Worm (Caenorhabditis elegans) whole organism, L1 larva: Measurements from ENCODE around the gene dpy-17.

Experiments used
- C04F5.9 ChIP-seq: sonication (generic microtip); optimal IDR thresholded peaks from 2 replicates; lab custom pipeline; 2016; ENCODE audit warnings: missing genetic modification characterization, missing compliant biosample characterization
- egl-13 ChIP-seq: sonication (generic microtip); optimal IDR thresholded peaks from 2 replicates; lab custom pipeline; 2016; ENCODE audit warnings: missing genotype, missing genetic modification reagents, missing genetic modification characterization, missing compliant biosample characterization
- elt-2 ChIP-seq: sonication (generic microtip); optimal IDR thresholded peaks from 2 replicates; lab custom pipeline; 2016; ENCODE audit warnings: missing genetic modification characterization, mild to moderate bottlenecking, inconsistent platforms, missing compliant biosample characterization, missing genetic modification reagents
- fkh-4 ChIP-seq: sonication (generic microtip); optimal IDR thresholded peaks from 2 replicates; lab custom pipeline; 2016; ENCODE audit warnings: missing compliant biosample characterization, missing genetic modification characterization, borderline replicate concordance
- hpl-2 ChIP-seq: fragments of 150-350 bp; optimal IDR thresholded peaks from 2 replicates; lab custom pipeline; 2014; ENCODE audit warnings: missing biosample characterization, missing genetic modification reagents, missing genetic modification characterization
- irx-1 ChIP-seq: sonication (generic microtip); optimal IDR thresholded peaks from 2 replicates; lab custom pipeline; 2016; ENCODE audit warnings: missing genetic modification characterization, missing compliant biosample characterization
- isw-1 ChIP-seq: fragments of 200-800 bp; sonication (Bioruptor generic); IDR thresholded peaks from 2 replicates; pipeline ENCODE4 v1.3.6; 2022; ENCODE audit warnings: missing genetic modification characterization, missing compliant biosample characterization
- mab-9 ChIP-seq: fragments of 200-800 bp; sonication (Bioruptor generic); IDR thresholded peaks from 2 replicates; pipeline ENCODE4 v1.3.6; 2022; ENCODE audit warnings: missing genetic modification reagents, missing genetic modification characterization, missing compliant biosample characterization
- mef-2 ChIP-seq: fragments of 150-350 bp; optimal IDR thresholded peaks from 2 replicates; lab custom pipeline; 2014; ENCODE audit warnings: missing biosample characterization, missing genetic modification characterization
- nhr-12 ChIP-seq: sonication (generic microtip); optimal IDR thresholded peaks from 2 replicates; lab custom pipeline; 2017; ENCODE audit warnings: missing biosample characterization, missing genetic modification characterization
- nhr-20 ChIP-seq: sonication (generic microtip); optimal IDR thresholded peaks from 2 replicates; lab custom pipeline; 2016; ENCODE audit warnings: mild to moderate bottlenecking, missing genetic modification characterization, missing compliant biosample characterization
- nhr-28 ChIP-seq: fragments of 150-350 bp; optimal IDR thresholded peaks from 2 replicates; lab custom pipeline; 2014; ENCODE audit warnings: missing biosample characterization, missing genetic modification characterization
- pax-3 ChIP-seq: fragments of 200-800 bp; sonication (Bioruptor generic); optimal IDR thresholded peaks from 2 replicates; lab custom pipeline; 2018; ENCODE audit warnings: mild to moderate bottlenecking, missing genetic modification characterization, moderate library complexity, missing compliant biosample characterization
- pqm-1 ChIP-seq: sonication (generic microtip); optimal IDR thresholded peaks from 3 replicates; lab custom pipeline; 2017; ENCODE audit warnings: missing biosample characterization, missing genetic modification characterization
- skn-1 ChIP-seq: fragments of 150-350 bp; optimal IDR thresholded peaks from 2 replicates; lab custom pipeline; 2014; ENCODE audit warnings: missing biosample characterization, missing genetic modification characterization
- sptf-1 ChIP-seq: fragments of 150-350 bp; optimal IDR thresholded peaks from 2 replicates; lab custom pipeline; 2014; ENCODE audit warnings: missing biosample characterization, missing genetic modification characterization
- sup-37 ChIP-seq: fragments of 200-800 bp; sonication (Bioruptor generic); optimal IDR thresholded peaks from 2 replicates; lab custom pipeline; 2018; ENCODE audit warnings: mild to moderate bottlenecking, missing genetic modification characterization, missing compliant biosample characterization
- zip-4 ChIP-seq: fragments of 200-800 bp; sonication (Bioruptor generic); optimal IDR thresholded peaks from 2 replicates; lab custom pipeline; 2018; ENCODE audit warnings: mild to moderate bottlenecking, missing genetic modification characterization, moderate library complexity, missing compliant biosample characterization

The dpy-17 gene

ce11 chrIII:5155393-5155792 lies 48.3 kb downstream of the dpy-17 start:
- TF ChIP-seq nhr-20 (tag; lab: Kevin White, UChicago): no peak
- no peak for TF ChIP-seq pqm-1
- TF ChIP-seq elt-2 (tag; lab: Kevin White, UChicago): no peak
- no peak for TF ChIP-seq nhr-12 (tag; lab: Kevin White, UChicago)
- TF ChIP-seq nhr-28 (tag; lab: Kevin White, UChicago): no peak
- no peak for TF ChIP-seq sup-37 (GFP tag; lab: Kevin White, UChicago)
- TF ChIP-seq skn-1 (tag; lab: Kevin White, UChicago): no peak
- no peak for TF ChIP-seq fkh-4 (tag; lab: Kevin White, UChicago)
- TF ChIP-seq sptf-1: no peak
- no peak for TF ChIP-seq C04F5.9
- no peak for TF ChIP-seq pax-3
- no peak for TF ChIP-seq mef-2 (tag; lab: Kevin White, UChicago)
- TF ChIP-seq hpl-2: no peak
- no peak for TF ChIP-seq zip-4
- TF ChIP-seq irx-1 (tag; lab: Kevin White, UChicago): no peak
- no peak for TF ChIP-seq egl-13 (tag; lab: Kevin White, UChicago)
- no peak for TF ChIP-seq mab-9 (GFP tag; lab: Robert Waterston, UW)
- TF ChIP-seq isw-1 (GFP tag; lab: Robert Waterston, UW): no peak
